Worm (Caenorhabditis elegans) whole organism, L4 larva: Measurements from ENCODE around the gene srp-8.
A peak's percentile ranks its signal among the peaks of the same experiment; 100 is the strongest.

Experiments
- D1046.2 ChIP-seq: fragments of 200-800 bp; sonication (Bioruptor generic); IDR thresholded peaks from 2 replicates; pipeline ENCODE4 v1.3.6; 2022; ENCODE audit warnings: missing genetic modification characterization, missing compliant biosample characterization
- F44E2.7 ChIP-seq: fragments of 200-800 bp; sonication (Bioruptor generic); IDR thresholded peaks from 2 replicates; pipeline ENCODE4 v2.1.2; 2022; ENCODE audit warnings: missing genetic modification characterization, missing compliant biosample characterization
- T20F7.1 ChIP-seq: fragments of 200-800 bp; sonication (Bioruptor generic); optimal IDR thresholded peaks from 2 replicates; lab custom pipeline; 2018; ENCODE audit warnings: mild to moderate bottlenecking, missing genetic modification characterization, missing compliant biosample characterization
- Y75B8A.6 ChIP-seq: fragments of 200-800 bp; sonication (Bioruptor generic); IDR thresholded peaks from 2 replicates; pipeline ENCODE4 v1.3.6; 2022; ENCODE audit warnings: missing genetic modification reagents, missing genetic modification characterization, missing compliant biosample characterization
- ZK546.5 ChIP-seq, 2 experiments: sonication (generic microtip); optimal IDR thresholded peaks; 2 replicates each; lab custom pipeline; 2017; ENCODE audit warnings: missing biosample characterization in 2 of 2, missing genetic modification characterization in 2 of 2
- aha-1 ChIP-seq: fragments of 150-350 bp; peaks from one replicate; lab custom pipeline; 2014; ENCODE audit warnings: missing biosample characterization, missing genetic modification characterization
- aly-2 ChIP-seq: sonication (generic microtip); optimal IDR thresholded peaks from 2 replicates; lab custom pipeline; 2018; ENCODE audit warnings: missing biosample characterization, missing genetic modification characterization
- arid-1 ChIP-seq: fragments of 200-800 bp; sonication (Bioruptor generic); conservative IDR thresholded peaks from 2 replicates; pipeline ENCODE4 v1.3.6; 2022; ENCODE audit warnings: missing genetic modification reagents, missing genetic modification characterization, missing compliant biosample characterization
- ceh-20 ChIP-seq: fragments of 200-800 bp; sonication (Bioruptor generic); IDR thresholded peaks from 2 replicates; pipeline ENCODE4 v1.3.6; 2022; ENCODE audit warnings: missing genetic modification reagents, missing genetic modification characterization, missing compliant biosample characterization
- ctbp-1 ChIP-seq: fragments of 200-800 bp; sonication (Bioruptor generic); IDR thresholded peaks from 2 replicates; pipeline ENCODE4 v1.3.6; 2022; ENCODE audit warnings: missing genetic modification reagents, missing genetic modification characterization, missing compliant biosample characterization
- daf-16 ChIP-seq, 3 experiments: sonication (generic microtip); optimal IDR thresholded peaks; 2 replicates each; lab custom pipeline; 2016 to 2017; ENCODE audit warnings: missing genetic modification characterization in 3 of 3, missing genetic modification reagents in 3 of 3, mild to moderate bottlenecking in 2 of 3, missing compliant biosample characterization in 2 of 3, missing biosample characterization in 1 of 3, moderate library complexity in 1 of 3
- daf-19 ChIP-seq: fragments of 200-800 bp; sonication (Bioruptor generic); conservative IDR thresholded peaks from 2 replicates; pipeline ENCODE4 v1.3.6; 2022; ENCODE audit warnings: missing genetic modification characterization, missing compliant biosample characterization
- dmd-6 ChIP-seq: fragments of 200-800 bp; sonication (Bioruptor generic); IDR thresholded peaks from 2 replicates; pipeline ENCODE4 v1.3.6; 2022; ENCODE audit warnings: missing genetic modification reagents, missing genetic modification characterization, missing compliant biosample characterization
- duxl-1 ChIP-seq: sonication (generic microtip); optimal IDR thresholded peaks from 2 replicates; lab custom pipeline; 2016; ENCODE audit warnings: mild to moderate bottlenecking, missing genetic modification characterization, moderate library complexity, missing compliant biosample characterization; ENCODE audit not compliant: poor library complexity
- hif-1 ChIP-seq, 2 experiments: sonication (generic microtip); optimal IDR thresholded peaks; 2 replicates each; lab custom pipeline; 2016 to 2017; ENCODE audit warnings: missing compliant biosample characterization in 2 of 2, missing genetic modification characterization in 2 of 2, missing genetic modification reagents in 2 of 2, missing genotype in 2 of 2, mild to moderate bottlenecking in 1 of 2
- hlh-30 ChIP-seq: sonication (generic microtip); optimal IDR thresholded peaks from 2 replicates; lab custom pipeline; 2017; ENCODE audit warnings: antibody characterized with exemption, mild to moderate bottlenecking, missing genetic modification characterization, missing compliant biosample characterization; ENCODE audit not compliant: insufficient read depth
- madf-5 ChIP-seq, 2 experiments: fragments of 200-800 bp; sonication (Bioruptor generic); IDR thresholded peaks; 2 replicates each; pipeline ENCODE4 v1.3.6; 2022; ENCODE audit warnings: missing compliant biosample characterization in 2 of 2, missing genetic modification characterization in 2 of 2
- mdt-29 ChIP-seq: fragments of 200-800 bp; sonication (Bioruptor generic); IDR thresholded peaks from 2 replicates; pipeline ENCODE4 v1.3.6; 2022; ENCODE audit warnings: missing genetic modification reagents, missing genetic modification characterization, missing compliant biosample characterization
- mxl-2 ChIP-seq: fragments of 200-800 bp; sonication (Bioruptor generic); conservative IDR thresholded peaks from 2 replicates; pipeline ENCODE4 v1.3.6; 2022; ENCODE audit warnings: missing genetic modification reagents, missing genetic modification characterization, missing compliant biosample characterization
- nhr-28 ChIP-seq: fragments of 150-350 bp; optimal IDR thresholded peaks from 2 replicates; lab custom pipeline; 2014; ENCODE audit warnings: missing biosample characterization, missing genetic modification characterization
- nhr-76 ChIP-seq: fragments of 150-350 bp; optimal IDR thresholded peaks from 2 replicates; lab custom pipeline; 2014; ENCODE audit warnings: missing biosample characterization, missing genetic modification characterization
- nhr-77 ChIP-seq: fragments of 150-350 bp; optimal IDR thresholded peaks from 2 replicates; lab custom pipeline; 2014; ENCODE audit warnings: missing biosample characterization, missing genetic modification characterization
- php-3 ChIP-seq: fragments of 200-800 bp; sonication (Bioruptor generic); IDR thresholded peaks from 2 replicates; pipeline ENCODE4 v1.3.6; 2022; ENCODE audit warnings: missing genetic modification reagents, missing genetic modification characterization, missing compliant biosample characterization
- pqm-1 ChIP-seq: sonication (generic microtip); optimal IDR thresholded peaks from 2 replicates; lab custom pipeline; 2017; ENCODE audit warnings: missing biosample characterization, missing genetic modification characterization
- unc-39 ChIP-seq: sonication (generic microtip); optimal IDR thresholded peaks from 2 replicates; lab custom pipeline; 2017; ENCODE audit warnings: missing biosample characterization, missing genetic modification characterization
- unc-62 ChIP-seq, 3 experiments: fragments of 150-350 bp in 1 of 3; sonication (generic microtip); optimal IDR thresholded peaks in 2 of 3; peaks in 1 of 3; 1 replicate in 1 of 3; 2 replicates in 2 of 3; lab custom pipeline; 2014 to 2017; ENCODE audit warnings: missing biosample characterization in 3 of 3, missing genetic modification characterization in 3 of 3, missing genetic modification reagents in 3 of 3, missing genotype in 1 of 3
- zfp-2 ChIP-seq: sonication (generic microtip); optimal IDR thresholded peaks from 2 replicates; lab custom pipeline; 2016; ENCODE audit warnings: mild to moderate bottlenecking, missing genetic modification characterization, missing compliant biosample characterization
- zip-2 ChIP-seq: fragments of 150-350 bp; optimal IDR thresholded peaks from 2 replicates; lab custom pipeline; 2014; ENCODE audit warnings: missing biosample characterization, missing genetic modification characterization

srp-8 gene

ce11 chrV:8157446-8157845 lies 26.0 kb upstream of the srp-8 start, which contains the start of gene sul-2:
TSS of gene sul-2 (plus strand) at chrV:8157746.
- no peak for TF ChIP-seq ZK546.5 (tag; optimal IDR thresholded peaks at IDR 0.05; lab: Kevin White, UChicago)
- TF ChIP-seq D1046.2, result no peak
- TF ChIP-seq mxl-2, result no peak
- no peak for TF ChIP-seq zfp-2 (tag; lab: Kevin White, UChicago)
- no peak for TF ChIP-seq nhr-76 (tag; lab: Kevin White, UChicago)
- no peak for TF ChIP-seq mdt-29 (GFP tag; lab: Robert Waterston, UW)
- no peak for TF ChIP-seq unc-62 (GFP tag; optimal IDR thresholded peaks at IDR 0.05 in 1 of 2; lab: Kevin White, UChicago)
- no peak for TF ChIP-seq unc-62 (tag; optimal IDR thresholded peaks at IDR 0.05; lab: Kevin White, UChicago)

ce11 chrV:8159629-8160028 lies 23.9 kb upstream of the srp-8 start, which contains the start of gene F20D6.6:
TSS of gene F20D6.6 (plus strand) at chrV:8159929.
- no peak for TF ChIP-seq hlh-30 (tag; lab: Kevin White, UChicago)
- TF ChIP-seq madf-5 (GFP tag; IDR thresholded peaks at IDR 0.05; lab: Robert Waterston, UW), result no peak
- TF ChIP-seq nhr-76 (tag; lab: Kevin White, UChicago), result no peak
- TF ChIP-seq duxl-1 (tag; lab: Kevin White, UChicago), result no peak
- no peak for TF ChIP-seq F44E2.7 (GFP tag; lab: Robert Waterston, UW)
- no peak for TF ChIP-seq ceh-20 (GFP tag; lab: Robert Waterston, UW)
- no peak for TF ChIP-seq T20F7.1 (GFP tag; lab: Kevin White, UChicago)
- TF ChIP-seq php-3, result no peak
- TF ChIP-seq aly-2 (tag; lab: Kevin White, UChicago), result no peak

- TF ChIP-seq nhr-28, result peak; percentile 58
- TF ChIP-seq Y75B8A.6 (GFP tag; lab: Robert Waterston, UW), result no peak
- TF ChIP-seq pqm-1 (tag; lab: Kevin White, UChicago), result peak; percentile 48
- no peak for TF ChIP-seq daf-16 (GFP tag; optimal IDR thresholded peaks at IDR 0.05; lab: Kevin White, UChicago)
- TF ChIP-seq daf-16 (tag; optimal IDR thresholded peaks at IDR 0.05; lab: Kevin White, UChicago), result peak; percentile 70
- TF ChIP-seq nhr-77 (tag; lab: Kevin White, UChicago), result peak; percentile 25
- no peak for TF ChIP-seq unc-39 (tag; lab: Kevin White, UChicago)
- peak; percentile 67 for TF ChIP-seq dmd-6 (GFP tag; lab: Robert Waterston, UW)
Observed at ce11 chrV:8161699-8162098, 21.8 kb upstream of the srp-8 start, which contains the start of gene F20D6.5. TSS of gene F20D6.5 (plus strand) at chrV:8161957.

ce11 chrV:8163199-8163598 lies 20.3 kb upstream of the srp-8 start:
- TF ChIP-seq ctbp-1 (GFP tag; lab: Robert Waterston, UW) (no peak), daf-16 (GFP tag; optimal IDR thresholded peaks at IDR 0.05; lab: Kevin White, UChicago) (no peak), daf-16 (tag; optimal IDR thresholded peaks at IDR 0.05; lab: Kevin White, UChicago) (peak; percentile 53)

ce11 chrV:8168219-8168962 lies 15.1 kb upstream of the srp-8 start, which contains the start of gene F20D6.8:
TSS of gene F20D6.8 (minus strand) at chrV:8168269.
- TF ChIP-seq arid-1 (GFP tag; lab: Robert Waterston, UW), result no peak
- no peak for TF ChIP-seq zip-2 (tag; lab: Kevin White, UChicago)
- TF ChIP-seq daf-19 (GFP tag; lab: Robert Waterston, UW), result no peak
- TF ChIP-seq unc-62 (GFP tag; optimal IDR thresholded peaks at IDR 0.05 in 1 of 2; lab: Kevin White, UChicago), result peak in 1 of 2 experiments; percentile 92
- TF ChIP-seq unc-62 (tag; optimal IDR thresholded peaks at IDR 0.05; lab: Kevin White, UChicago), result no peak

ce11 chrV:8169150-8169549 lies 14.3 kb upstream of the srp-8 start:
- TF ChIP-seq hif-1 (tag; optimal IDR thresholded peaks at IDR 0.05; lab: Kevin White, UChicago) (no peak), aha-1 (tag; lab: Kevin White, UChicago) (peak; percentile 99)
